Worm (Caenorhabditis elegans) whole organism, L3 larva: ENCODE results near the gene pals-19.

Experiments
- ZK546.5 ChIP-seq: sonication (generic microtip); optimal IDR thresholded peaks from 2 replicates; lab custom pipeline; 2017; ENCODE audit warnings: missing biosample characterization, missing genetic modification characterization
- ceh-16 ChIP-seq: sonication (generic microtip); optimal IDR thresholded peaks from 2 replicates; lab custom pipeline; 2017; ENCODE audit warnings: missing biosample characterization, missing genetic modification characterization
- ceh-28 ChIP-seq: fragments of 150-350 bp; optimal IDR thresholded peaks from 2 replicates; lab custom pipeline; 2014; ENCODE audit warnings: missing biosample characterization, missing genetic modification reagents, missing genetic modification characterization
- ceh-82 ChIP-seq: fragments of 150-350 bp; optimal IDR thresholded peaks from 2 replicates; lab custom pipeline; 2014; ENCODE audit warnings: missing biosample characterization, missing genetic modification characterization
- egl-27 ChIP-seq: sonication (generic microtip); optimal IDR thresholded peaks from 4 replicates; lab custom pipeline; 2017; ENCODE audit warnings: missing biosample characterization, missing genetic modification reagents, missing genetic modification characterization
- egl-5 ChIP-seq: fragments of 150-350 bp; optimal IDR thresholded peaks from 2 replicates; lab custom pipeline; 2017; ENCODE audit warnings: missing biosample characterization, missing genetic modification reagents, missing genetic modification characterization, inconsistent platforms
- elt-1 ChIP-seq: fragments of 150-350 bp; optimal IDR thresholded peaks from 2 replicates; lab custom pipeline; 2014; ENCODE audit warnings: missing biosample characterization, missing genetic modification characterization
- elt-2 ChIP-seq: sonication (generic microtip); optimal IDR thresholded peaks from 2 replicates; lab custom pipeline; 2016; ENCODE audit warnings: missing genetic modification reagents, mild to moderate bottlenecking, missing genetic modification characterization, missing compliant biosample characterization
- elt-3 ChIP-seq, 3 experiments: fragments of 150-350 bp in 1 of 3; sonication (generic microtip) in 2 of 3; optimal IDR thresholded peaks; 2 replicates in 2 of 3; 4 replicates in 1 of 3; lab custom pipeline; 2014 to 2017; ENCODE audit warnings: missing biosample characterization in 3 of 3, missing genetic modification characterization in 3 of 3
- fkh-10 ChIP-seq: sonication (generic microtip); optimal IDR thresholded peaks from 2 replicates; lab custom pipeline; 2017; ENCODE audit warnings: missing biosample characterization, missing genetic modification reagents, missing genetic modification characterization
- hmg-11 ChIP-seq: sonication (generic microtip); optimal IDR thresholded peaks from 2 replicates; lab custom pipeline; 2016; ENCODE audit warnings: missing genetic modification characterization, missing compliant biosample characterization
- jun-1 ChIP-seq: fragments of 150-350 bp; optimal IDR thresholded peaks from 2 replicates; lab custom pipeline; 2014; ENCODE audit warnings: missing biosample characterization, missing genetic modification reagents, missing genetic modification characterization
- lin-15B ChIP-seq: fragments of 150-350 bp; optimal IDR thresholded peaks from 2 replicates; lab custom pipeline; 2014; ENCODE audit warnings: missing biosample characterization, missing genetic modification characterization
- lin-39 ChIP-seq: fragments of 150-350 bp; optimal IDR thresholded peaks from 2 replicates; lab custom pipeline; 2018; ENCODE audit warnings: missing biosample characterization, missing genetic modification reagents, missing genetic modification characterization
- lsy-12 ChIP-seq: sonication (generic microtip); optimal IDR thresholded peaks from 2 replicates; lab custom pipeline; 2016; ENCODE audit warnings: mild to moderate bottlenecking, missing genetic modification characterization, missing compliant biosample characterization
- mml-1 ChIP-seq: fragments of 150-350 bp; sonication (generic microtip); optimal IDR thresholded peaks from 3 replicates; lab custom pipeline; 2014; ENCODE audit warnings: missing biosample characterization, missing genetic modification characterization
- nfya-1 ChIP-seq: sonication (generic microtip); optimal IDR thresholded peaks from 2 replicates; lab custom pipeline; 2017; ENCODE audit warnings: missing genetic modification characterization, mild to moderate bottlenecking, missing compliant biosample characterization, antibody characterized with exemption, moderate library complexity; ENCODE audit not compliant: insufficient read depth
- nhr-11 ChIP-seq: fragments of 150-350 bp; optimal IDR thresholded peaks from 2 replicates; lab custom pipeline; 2014; ENCODE audit warnings: missing biosample characterization, missing genetic modification characterization
- nhr-23 ChIP-seq: fragments of 150-350 bp; optimal IDR thresholded peaks from 2 replicates; lab custom pipeline; 2014; ENCODE audit warnings: missing biosample characterization, missing genetic modification reagents, missing genetic modification characterization
- nhr-25 ChIP-seq: sonication (generic microtip); optimal IDR thresholded peaks from 2 replicates; lab custom pipeline; 2017; ENCODE audit warnings: missing biosample characterization, missing genetic modification characterization
- nhr-77 ChIP-seq: fragments of 150-350 bp; optimal IDR thresholded peaks from 2 replicates; lab custom pipeline; 2014; ENCODE audit warnings: missing biosample characterization, missing genetic modification characterization
- pha-4 ChIP-seq: fragments of 150-350 bp; optimal IDR thresholded peaks from 2 replicates; lab custom pipeline; 2014; ENCODE audit warnings: missing biosample characterization, missing genetic modification reagents, missing genetic modification characterization
- pqm-1 ChIP-seq: fragments of 150-350 bp; optimal IDR thresholded peaks from 2 replicates; lab custom pipeline; 2017; ENCODE audit warnings: missing biosample characterization, missing genetic modification characterization, inconsistent platforms
- skn-1 ChIP-seq: fragments of 150-350 bp; optimal IDR thresholded peaks from 2 replicates; lab custom pipeline; 2014; ENCODE audit warnings: missing biosample characterization, missing genetic modification characterization
- snpc-4 ChIP-seq: fragments of 150-350 bp; optimal IDR thresholded peaks from 2 replicates; lab custom pipeline; 2014; ENCODE audit warnings: missing biosample characterization, missing genetic modification characterization
- tbx-2 ChIP-seq: sonication (generic microtip); optimal IDR thresholded peaks from 2 replicates; lab custom pipeline; 2016; ENCODE audit warnings: mild to moderate bottlenecking, missing genetic modification characterization, missing compliant biosample characterization
- unc-62 ChIP-seq: fragments of 150-350 bp; sonication (generic microtip); optimal IDR thresholded peaks from 4 replicates; lab custom pipeline; 2014; ENCODE audit warnings: missing biosample characterization, missing genetic modification reagents, missing genetic modification characterization
- zag-1 ChIP-seq: fragments of 150-350 bp; optimal IDR thresholded peaks from 2 replicates; lab custom pipeline; 2014; ENCODE audit warnings: missing biosample characterization, missing genetic modification characterization
- ztf-4 ChIP-seq: fragments of 150-350 bp; optimal IDR thresholded peaks from 2 replicates; lab custom pipeline; 2014; ENCODE audit warnings: missing biosample characterization, missing genetic modification characterization

Gene pals-19

ce11 chrIII:1424305-1424704, 22.6 kb downstream of the pals-19 start:
- TF ChIP-seq ztf-4 (tag; lab: Kevin White, UChicago) = no peak
- peak; percentile 71 for TF ChIP-seq jun-1 (tag; lab: Kevin White, UChicago)
- peak; percentile 35 for TF ChIP-seq elt-2 (tag; lab: Kevin White, UChicago)
- no peak for TF ChIP-seq snpc-4 (tag; lab: Kevin White, UChicago)
- no peak for TF ChIP-seq egl-5 (tag; lab: Kevin White, UChicago)
- peak; percentile 84 for TF ChIP-seq lin-39
- no peak for TF ChIP-seq nhr-11 (tag; lab: Kevin White, UChicago)
- TF ChIP-seq nfya-1 (tag; lab: Kevin White, UChicago) = peak; percentile 78
- TF ChIP-seq tbx-2 (tag; lab: Kevin White, UChicago) = peak; percentile 25
- no peak for TF ChIP-seq unc-62 (GFP tag; lab: Kevin White, UChicago)
- TF ChIP-seq ZK546.5 (tag; lab: Kevin White, UChicago) = no peak
- TF ChIP-seq hmg-11 (tag; lab: Kevin White, UChicago) = peak; percentile 94
- TF ChIP-seq zag-1 (tag; lab: Kevin White, UChicago) = peak; percentile 6
- TF ChIP-seq lin-15B (tag; lab: Kevin White, UChicago) = peak; percentile 94
- no peak for TF ChIP-seq nhr-77
- TF ChIP-seq pqm-1 (tag; lab: Kevin White, UChicago) = peak; percentile 1
- peak; percentile 24 for TF ChIP-seq nhr-23 (tag; lab: Kevin White, UChicago)
- peak; percentile 6 for TF ChIP-seq nhr-25 (tag; lab: Kevin White, UChicago)
- TF ChIP-seq skn-1 = peak; percentile 77
- peak; percentile 53 for TF ChIP-seq pha-4 (tag; lab: Kevin White, UChicago)
- TF ChIP-seq lsy-12 (tag; lab: Kevin White, UChicago) = peak; percentile 73
- no peak for TF ChIP-seq elt-1
- peak; percentile 13 for TF ChIP-seq ceh-82 (tag; lab: Kevin White, UChicago)
- TF ChIP-seq egl-27 (tag; lab: Kevin White, UChicago) = no peak
- peak; percentile 7 for TF ChIP-seq fkh-10 (GFP tag; lab: Kevin White, UChicago)

ce11 chrIII:1427126-1427525, 25.4 kb downstream of the pals-19 start, which contains the start of gene lelo-2:
lelo-2 (minus strand) TSS chrIII:1427226.
- no peak for TF ChIP-seq fkh-10 (GFP tag; lab: Kevin White, UChicago)

ce11 chrIII:1428448-1428847, 26.7 kb downstream of the pals-19 start:
- no peak for TF ChIP-seq mml-1 (tag; lab: Kevin White, UChicago)

ce11 chrIII:1429275-1429674, 27.5 kb downstream of the pals-19 start:
- TF ChIP-seq ceh-28 (tag; lab: Kevin White, UChicago) (peak; percentile 45), pqm-1 (tag; lab: Kevin White, UChicago) (no peak)

ce11 chrIII:1429920-1430437, 28.2 kb downstream of the pals-19 start:
- TF ChIP-seq ceh-28 (tag; lab: Kevin White, UChicago) = no peak
- TF ChIP-seq fkh-10 (GFP tag; lab: Kevin White, UChicago) = no peak
- TF ChIP-seq nfya-1 (tag; lab: Kevin White, UChicago) = peak; percentile 56
- peak; percentile 56 for TF ChIP-seq hmg-11 (tag; lab: Kevin White, UChicago)
- TF ChIP-seq ceh-16 (tag; lab: Kevin White, UChicago) = no peak
- peak; percentile 49 for TF ChIP-seq elt-1
- no peak for TF ChIP-seq elt-3 (tag; optimal IDR thresholded peaks at IDR 0.05; lab: Kevin White, UChicago)

ce11 chrIII:1436738-1437137, 35.0 kb downstream of the pals-19 start:
- TF ChIP-seq ZK546.5 (tag; lab: Kevin White, UChicago) (no peak), egl-27 (tag; lab: Kevin White, UChicago) (no peak), nfya-1 (tag; lab: Kevin White, UChicago) (peak; percentile 99), elt-3 (tag; optimal IDR thresholded peaks at IDR 0.05; lab: Kevin White, UChicago) (no peak)
